Worm (Caenorhabditis elegans) whole organism, L4 larva: ENCODE measurements around the gene rmd-3.

Experiments used
- D1046.2 ChIP-seq: fragments of 200-800 bp; sonication (Bioruptor generic); IDR thresholded peaks from 2 replicates; pipeline ENCODE4 v1.3.6; 2022; ENCODE audit warnings: missing genetic modification characterization, missing compliant biosample characterization
- F26F4.8 ChIP-seq: fragments of 200-800 bp; sonication (Bioruptor generic); conservative IDR thresholded peaks from 2 replicates; pipeline ENCODE4 v1.3.6; 2022; ENCODE audit warnings: missing genetic modification characterization, missing compliant biosample characterization
- F37D6.2 ChIP-seq: sonication (generic microtip); optimal IDR thresholded peaks from 2 replicates; lab custom pipeline; 2016; ENCODE audit warnings: mild to moderate bottlenecking, missing genetic modification characterization, missing compliant biosample characterization
- F44E2.7 ChIP-seq: fragments of 200-800 bp; sonication (Bioruptor generic); IDR thresholded peaks from 2 replicates; pipeline ENCODE4 v2.1.2; 2022; ENCODE audit warnings: missing genetic modification characterization, missing compliant biosample characterization
- F49E8.2 ChIP-seq: sonication (generic microtip); optimal IDR thresholded peaks from 2 replicates; lab custom pipeline; 2016; ENCODE audit warnings: missing compliant biosample characterization, mild to moderate bottlenecking, missing genetic modification characterization, borderline replicate concordance
- T20F7.1 ChIP-seq: fragments of 200-800 bp; sonication (Bioruptor generic); optimal IDR thresholded peaks from 2 replicates; lab custom pipeline; 2018; ENCODE audit warnings: mild to moderate bottlenecking, missing genetic modification characterization, missing compliant biosample characterization
- T26A8.4 ChIP-seq: fragments of 200-800 bp; sonication (Bioruptor generic); IDR thresholded peaks from 2 replicates; pipeline ENCODE4 v1.3.6; 2022; ENCODE audit warnings: missing genetic modification characterization, missing compliant biosample characterization
- Y105C5A.15 ChIP-seq: fragments of 200-800 bp; sonication (Bioruptor generic); IDR thresholded peaks from 2 replicates; pipeline ENCODE4 v1.3.6; 2022; ENCODE audit warnings: missing genetic modification characterization, missing compliant biosample characterization
- ZK337.2 ChIP-seq: fragments of 200-800 bp; sonication (Bioruptor generic); IDR thresholded peaks from 2 replicates; pipeline ENCODE4 v1.3.6; 2022; ENCODE audit warnings: missing genetic modification reagents, missing genetic modification characterization, missing compliant biosample characterization
- aha-1 ChIP-seq: fragments of 150-350 bp; peaks from one replicate; lab custom pipeline; 2014; ENCODE audit warnings: missing biosample characterization, missing genetic modification characterization
- aly-2 ChIP-seq: sonication (generic microtip); optimal IDR thresholded peaks from 2 replicates; lab custom pipeline; 2018; ENCODE audit warnings: missing biosample characterization, missing genetic modification characterization
- ama-1 ChIP-seq: fragments of 150-350 bp; optimal IDR thresholded peaks from 2 replicates; lab custom pipeline; 2014; ENCODE audit warnings: inconsistent platforms, mixed read lengths
- ceh-28 ChIP-seq: fragments of 150-350 bp; optimal IDR thresholded peaks from 2 replicates; lab custom pipeline; 2014; ENCODE audit warnings: missing biosample characterization, missing genetic modification reagents, missing genetic modification characterization
- ceh-62 ChIP-seq: sonication (generic microtip); optimal IDR thresholded peaks from 2 replicates; lab custom pipeline; 2017; ENCODE audit warnings: missing biosample characterization, missing genetic modification characterization
- ces-1 ChIP-seq: fragments of 150-350 bp; sonication (generic microtip); optimal IDR thresholded peaks from 4 replicates; lab custom pipeline; 2014; ENCODE audit warnings: missing biosample characterization, missing genetic modification reagents, missing genetic modification characterization
- cey-2 ChIP-seq: sonication (generic microtip); optimal IDR thresholded peaks from 3 replicates; lab custom pipeline; 2017; ENCODE audit warnings: missing genetic modification characterization, mild to moderate bottlenecking, missing compliant biosample characterization, antibody characterized with exemption, borderline replicate concordance; ENCODE audit not compliant: insufficient read depth
- daf-16 ChIP-seq, 3 experiments: sonication (generic microtip); optimal IDR thresholded peaks; 2 replicates each; lab custom pipeline; 2016 to 2017; ENCODE audit warnings: missing genetic modification characterization in 3 of 3, missing genetic modification reagents in 3 of 3, mild to moderate bottlenecking in 2 of 3, missing compliant biosample characterization in 2 of 3, missing biosample characterization in 1 of 3, moderate library complexity in 1 of 3
- dmd-6 ChIP-seq: fragments of 200-800 bp; sonication (Bioruptor generic); IDR thresholded peaks from 2 replicates; pipeline ENCODE4 v1.3.6; 2022; ENCODE audit warnings: missing genetic modification reagents, missing genetic modification characterization, missing compliant biosample characterization
- dmd-8 ChIP-seq: fragments of 200-800 bp; sonication (Bioruptor generic); IDR thresholded peaks from 2 replicates; pipeline ENCODE4 v1.3.6; 2022; ENCODE audit warnings: missing genetic modification characterization, missing compliant biosample characterization
- dmd-9 ChIP-seq: fragments of 200-800 bp; sonication (Bioruptor generic); IDR thresholded peaks from 2 replicates; pipeline ENCODE4 v1.3.6; 2022; ENCODE audit warnings: missing genetic modification reagents, missing genetic modification characterization, missing compliant biosample characterization
- egl-43 ChIP-seq: fragments of 200-800 bp; sonication (Bioruptor generic); IDR thresholded peaks from 2 replicates; pipeline ENCODE4 v1.3.6; 2022; ENCODE audit warnings: missing genetic modification reagents, missing genetic modification characterization, missing compliant biosample characterization
- fkh-10 ChIP-seq: fragments of 150-350 bp; optimal IDR thresholded peaks from 2 replicates; lab custom pipeline; 2014; ENCODE audit warnings: missing biosample characterization, missing genetic modification reagents, missing genetic modification characterization
- hif-1 ChIP-seq, 2 experiments: sonication (generic microtip); optimal IDR thresholded peaks; 2 replicates each; lab custom pipeline; 2016 to 2017; ENCODE audit warnings: missing compliant biosample characterization in 2 of 2, missing genetic modification characterization in 2 of 2, missing genetic modification reagents in 2 of 2, missing genotype in 2 of 2, mild to moderate bottlenecking in 1 of 2
- hlh-30 ChIP-seq: sonication (generic microtip); optimal IDR thresholded peaks from 2 replicates; lab custom pipeline; 2017; ENCODE audit warnings: antibody characterized with exemption, mild to moderate bottlenecking, missing genetic modification characterization, missing compliant biosample characterization; ENCODE audit not compliant: insufficient read depth
- lim-7 ChIP-seq: fragments of 200-800 bp; sonication (Bioruptor generic); IDR thresholded peaks from 2 replicates; pipeline ENCODE4 v1.3.6; 2022; ENCODE audit warnings: missing genetic modification characterization, missing compliant biosample characterization
- lin-13 ChIP-seq: fragments of 150-350 bp; optimal IDR thresholded peaks from 2 replicates; lab custom pipeline; 2014; ENCODE audit warnings: missing biosample characterization, missing genetic modification reagents, missing genetic modification characterization
- lin-29 ChIP-seq: fragments of 200-800 bp; sonication (Bioruptor generic); IDR thresholded peaks from 2 replicates; pipeline ENCODE4 v1.3.6; 2022; ENCODE audit warnings: missing genetic modification reagents, missing genetic modification characterization, missing compliant biosample characterization
- lir-3 ChIP-seq: sonication (generic microtip); optimal IDR thresholded peaks from 2 replicates; lab custom pipeline; 2016; ENCODE audit warnings: mild to moderate bottlenecking, missing genetic modification characterization, missing compliant biosample characterization
- lsy-2 ChIP-seq, 2 experiments: fragments of 150-350 bp in 1 of 2; sonication (generic microtip) in 1 of 2; optimal IDR thresholded peaks; 2 replicates each; lab custom pipeline; 2014 to 2017; ENCODE audit warnings: missing biosample characterization in 2 of 2, missing genetic modification characterization in 2 of 2
- madf-5 ChIP-seq, 2 experiments: fragments of 200-800 bp; sonication (Bioruptor generic); IDR thresholded peaks; 2 replicates each; pipeline ENCODE4 v1.3.6; 2022; ENCODE audit warnings: missing compliant biosample characterization in 2 of 2, missing genetic modification characterization in 2 of 2
- mdl-1 ChIP-seq, 2 experiments: fragments of 150-350 bp in 1 of 2; sonication (generic microtip) in 1 of 2; optimal IDR thresholded peaks; 2 replicates each; lab custom pipeline; 2014 to 2017; ENCODE audit warnings: missing biosample characterization in 2 of 2, missing genetic modification characterization in 2 of 2
- mep-1 ChIP-seq: fragments of 150-350 bp; sonication (generic microtip); optimal IDR thresholded peaks from 3 replicates; lab custom pipeline; 2014; ENCODE audit warnings: missing biosample characterization, missing genetic modification characterization
- mxl-2 ChIP-seq: fragments of 200-800 bp; sonication (Bioruptor generic); conservative IDR thresholded peaks from 2 replicates; pipeline ENCODE4 v1.3.6; 2022; ENCODE audit warnings: missing genetic modification reagents, missing genetic modification characterization, missing compliant biosample characterization
- nhr-102 ChIP-seq: sonication (generic microtip); optimal IDR thresholded peaks from 2 replicates; lab custom pipeline; 2016; ENCODE audit warnings: mild to moderate bottlenecking, missing genetic modification characterization, moderate library complexity, missing compliant biosample characterization
- nhr-25 ChIP-seq: sonication (generic microtip); optimal IDR thresholded peaks from 2 replicates; lab custom pipeline; 2017; ENCODE audit warnings: missing genetic modification characterization, mild to moderate bottlenecking, missing compliant biosample characterization, antibody characterized with exemption, moderate library complexity, borderline replicate concordance; ENCODE audit not compliant: insufficient read depth
- nhr-28 ChIP-seq: fragments of 150-350 bp; optimal IDR thresholded peaks from 2 replicates; lab custom pipeline; 2014; ENCODE audit warnings: missing biosample characterization, missing genetic modification characterization
- nhr-41 ChIP-seq: fragments of 200-800 bp; sonication (Bioruptor generic); IDR thresholded peaks from 2 replicates; pipeline ENCODE4 v1.3.6; 2022; ENCODE audit warnings: missing genetic modification reagents, missing genetic modification characterization, missing compliant biosample characterization
- nhr-77 ChIP-seq: fragments of 150-350 bp; optimal IDR thresholded peaks from 2 replicates; lab custom pipeline; 2014; ENCODE audit warnings: missing biosample characterization, missing genetic modification characterization
- php-3 ChIP-seq: fragments of 200-800 bp; sonication (Bioruptor generic); IDR thresholded peaks from 2 replicates; pipeline ENCODE4 v1.3.6; 2022; ENCODE audit warnings: missing genetic modification reagents, missing genetic modification characterization, missing compliant biosample characterization
- pqm-1 ChIP-seq: sonication (generic microtip); optimal IDR thresholded peaks from 2 replicates; lab custom pipeline; 2017; ENCODE audit warnings: missing biosample characterization, missing genetic modification characterization
- rbr-2 ChIP-seq: sonication (generic microtip); optimal IDR thresholded peaks from 2 replicates; lab custom pipeline; 2016; ENCODE audit warnings: missing genotype, missing genetic modification characterization, missing compliant biosample characterization
- sdz-12 ChIP-seq: fragments of 200-800 bp; sonication (Bioruptor generic); optimal IDR thresholded peaks from 2 replicates; lab custom pipeline; 2018; ENCODE audit warnings: mild to moderate bottlenecking, missing genetic modification characterization, missing compliant biosample characterization
- set-16 ChIP-seq: fragments of 200-800 bp; sonication (Bioruptor generic); IDR thresholded peaks from 2 replicates; pipeline ENCODE4 v1.3.6; 2022; ENCODE audit warnings: missing genetic modification reagents, missing genetic modification characterization, missing compliant biosample characterization
- snpc-1.2 ChIP-seq: fragments of 200-800 bp; sonication (Bioruptor generic); IDR thresholded peaks from 2 replicates; pipeline ENCODE4 v1.3.6; 2022; ENCODE audit warnings: missing genetic modification reagents, missing genetic modification characterization, missing compliant biosample characterization
- snpc-4 ChIP-seq: fragments of 150-350 bp; optimal IDR thresholded peaks from 2 replicates; lab custom pipeline; 2014; ENCODE audit warnings: missing biosample characterization, missing genetic modification characterization
- spr-3 ChIP-seq: fragments of 200-800 bp; sonication (Bioruptor generic); optimal IDR thresholded peaks from 2 replicates; lab custom pipeline; 2018; ENCODE audit warnings: mild to moderate bottlenecking, missing genetic modification characterization, missing compliant biosample characterization
- tra-1 ChIP-seq: fragments of 200-800 bp; sonication (Bioruptor generic); IDR thresholded peaks from 2 replicates; pipeline ENCODE4 v1.3.6; 2022; ENCODE audit warnings: missing genetic modification reagents, missing genetic modification characterization, missing compliant biosample characterization
- unc-39 ChIP-seq: sonication (generic microtip); optimal IDR thresholded peaks from 2 replicates; lab custom pipeline; 2017; ENCODE audit warnings: missing biosample characterization, missing genetic modification characterization
- ztf-11 ChIP-seq: fragments of 150-350 bp; optimal IDR thresholded peaks from 2 replicates; lab custom pipeline; 2014; ENCODE audit warnings: missing biosample characterization, missing genetic modification characterization
- ztf-7 ChIP-seq: fragments of 150-350 bp; optimal IDR thresholded peaks from 2 replicates; lab custom pipeline; 2014; ENCODE audit warnings: missing biosample characterization, missing genetic modification characterization

The rmd-3 gene

ce11 chrII:11376598-11377108, 37.2 kb upstream of the rmd-3 start (continued):
- TF ChIP-seq hif-1 (tag; optimal IDR thresholded peaks at IDR 0.05; lab: Kevin White, UChicago) (peak in 1 of 2 experiments; percentile 32), ceh-62 (tag; lab: Kevin White, UChicago) (no peak), set-16 (no peak), lir-3 (no peak), nhr-41 (GFP tag; lab: Robert Waterston, UW) (0 out of 2 replicates have a peak, but pooled peaks have one; percentile 15), nhr-25 (tag; lab: Kevin White, UChicago) (no peak), unc-39 (tag; lab: Kevin White, UChicago) (no peak), T20F7.1 (GFP tag; lab: Kevin White, UChicago) (peak; percentile 63), mdl-1 (tag; optimal IDR thresholded peaks at IDR 0.05; lab: Kevin White, UChicago) (no peak), rbr-2 (peak; percentile 41), ceh-28 (no peak), spr-3 (GFP tag; lab: Kevin White, UChicago) (peak; percentile 28), F44E2.7 (GFP tag; lab: Robert Waterston, UW) (peak; percentile 74; the same call in 1 of the 2 replicates), mep-1 (tag; lab: Kevin White, UChicago) (peak; percentile 61), D1046.2 (GFP tag; lab: Robert Waterston, UW) (peak; percentile 73), F49E8.2 (tag; lab: Kevin White, UChicago) (peak; percentile 95), nhr-77 (tag; lab: Kevin White, UChicago) (no peak), dmd-8 (peak; percentile 10; the same call in 1 of the 2 replicates), aha-1 (tag; lab: Kevin White, UChicago) (peak; percentile 82), ces-1 (GFP tag; lab: Kevin White, UChicago) (no peak), ZK337.2 (GFP tag; lab: Robert Waterston, UW) (no peak), fkh-10 (GFP tag; lab: Kevin White, UChicago) (no peak), F37D6.2 (tag; lab: Kevin White, UChicago) (no peak), tra-1 (0 out of 2 replicates have a peak, but pooled peaks have one; percentile 60), ztf-11 (tag; lab: Kevin White, UChicago) (no peak), sdz-12 (no peak), pqm-1 (tag; lab: Kevin White, UChicago) (peak; percentile 27), aly-2 (no peak), daf-16 (GFP tag; optimal IDR thresholded peaks at IDR 0.05; lab: Kevin White, UChicago) (peak; percentile 69 to 82), daf-16 (tag; optimal IDR thresholded peaks at IDR 0.05; lab: Kevin White, UChicago) (peak; percentile 88), mxl-2 (GFP tag; lab: Robert Waterston, UW) (no peak), lin-13 (GFP tag; lab: Kevin White, UChicago) (peak; percentile 51), lim-7 (GFP tag; lab: Robert Waterston, UW) (no peak; the same call in 1 of the 2 replicates), lin-29 (GFP tag; lab: Robert Waterston, UW) (peak; percentile 39; the same call in 1 of the 2 replicates), cey-2 (no peak), lsy-2 (tag; optimal IDR thresholded peaks at IDR 0.05; lab: Kevin White, UChicago) (peak in 1 of 2 experiments; percentile 60), snpc-4 (tag; lab: Kevin White, UChicago) (peak; percentile 85), hlh-30 (peak; percentile 36), madf-5 (GFP tag; IDR thresholded peaks at IDR 0.05; lab: Robert Waterston, UW) (0 out of 4 replicates have a peak, but pooled peaks of 1 of the 2 experiments have one; percentile 48), nhr-102 (tag; lab: Kevin White, UChicago) (peak; percentile 76), ztf-7 (tag; lab: Kevin White, UChicago) (no peak), egl-43 (GFP tag; lab: Robert Waterston, UW) (peak; percentile 81), php-3 (peak; percentile 65), Y105C5A.15 (peak; percentile 79; the same call in 1 of the 2 replicates), snpc-1.2 (GFP tag; lab: Robert Waterston, UW) (peak; percentile 86), dmd-6 (GFP tag; lab: Robert Waterston, UW) (peak; percentile 57), dmd-9 (GFP tag; lab: Robert Waterston, UW) (no peak), F26F4.8 (GFP tag; lab: Robert Waterston, UW) (no peak), ama-1 (peak; percentile 98), T26A8.4 (GFP tag; lab: Robert Waterston, UW) (peak; percentile 92), nhr-28 (tag; lab: Kevin White, UChicago) (no peak)
